Fruit fly (Drosophila melanogaster): ENCODE measurements around the gene amd.

Gene amd

dm6 chr2L:19144115-19144514 lies 34.2 kb downstream of the amd start:
- no peak for TF ChIP-seq Hnf4 (GFP tag; optimal IDR thresholded peaks at IDR 0.05)
- peak; percentile 6 for TF ChIP-seq pan (optimal IDR thresholded peaks at IDR 0.05)
- TF ChIP-seq psq (GFP tag; optimal IDR thresholded peaks at IDR 0.05) = peak; percentile 64
- TF ChIP-seq dl (GFP tag; optimal IDR thresholded peaks at IDR 0.05; ENCODE audit: insufficient read depth in 1 of 2, partially characterized antibody in 2 of 2) = no peak
- TF ChIP-seq jim (GFP tag; optimal IDR thresholded peaks at IDR 0.05) = no peak

dm6 chr2L:19146047-19146446 lies 36.1 kb downstream of the amd start:
- TF ChIP-seq Vsx2 (GFP tag; optimal IDR thresholded peaks at IDR 0.05; ENCODE audit: partially characterized antibody) = no peak
- no peak for TF ChIP-seq tai (GFP tag; optimal IDR thresholded peaks at IDR 0.05)
- peak; percentile 21 for TF ChIP-seq fru (GFP tag; optimal IDR thresholded peaks at IDR 0.05)
- TF ChIP-seq brk (GFP tag; optimal IDR thresholded peaks at IDR 0.05) = no peak
- no peak for TF ChIP-seq GATAd (GFP tag; optimal IDR thresholded peaks at IDR 0.05)
- TF ChIP-seq CrebA (GFP tag; optimal IDR thresholded peaks at IDR 0.05; ENCODE audit: borderline replicate concordance) = no peak
- no peak for TF ChIP-seq Mio (GFP tag; optimal IDR thresholded peaks at IDR 0.05)
- no peak for TF ChIP-seq rgr (GFP tag; optimal IDR thresholded peaks at IDR 0.05)
- TF ChIP-seq ey (GFP tag; optimal IDR thresholded peaks at IDR 0.05) = no peak
- peak; percentile 22 for TF ChIP-seq h (GFP tag; optimal IDR thresholded peaks at IDR 0.05)
- no peak for TF ChIP-seq dsf (GFP tag; optimal IDR thresholded peaks at IDR 0.05; ENCODE audit: borderline replicate concordance)
- TF ChIP-seq Hr78 (GFP tag; optimal IDR thresholded peaks at IDR 0.05) = no peak
- peak; percentile 33 for TF ChIP-seq woc (GFP tag; optimal IDR thresholded peaks at IDR 0.05)
- TF ChIP-seq dmrt93B (GFP tag; optimal IDR thresholded peaks at IDR 0.05) = no peak
- peak; percentile 13 for TF ChIP-seq psq (GFP tag; optimal IDR thresholded peaks at IDR 0.05)
- no peak for TF ChIP-seq usp (GFP tag; optimal IDR thresholded peaks at IDR 0.05)
- no peak for TF ChIP-seq pan (optimal IDR thresholded peaks at IDR 0.05)

dm6 chr2L:19146645-19147044 lies 36.7 kb downstream of the amd start:
- TF ChIP-seq CG32264 (GFP tag; optimal IDR thresholded peaks at IDR 0.05) (no peak), psq (GFP tag; optimal IDR thresholded peaks at IDR 0.05) (no peak), brk (GFP tag; optimal IDR thresholded peaks at IDR 0.05) (no peak), pan (optimal IDR thresholded peaks at IDR 0.05) (no peak), ey (GFP tag; optimal IDR thresholded peaks at IDR 0.05) (no peak), jim (GFP tag; optimal IDR thresholded peaks at IDR 0.05) (no peak), dsf (GFP tag; optimal IDR thresholded peaks at IDR 0.05; ENCODE audit: borderline replicate concordance) (no peak), CrebA (GFP tag; optimal IDR thresholded peaks at IDR 0.05; ENCODE audit: borderline replicate concordance) (no peak), Mio (GFP tag; optimal IDR thresholded peaks at IDR 0.05) (no peak), Dif (GFP tag; optimal IDR thresholded peaks at IDR 0.05; ENCODE audit: partially characterized antibody) (no peak), Myc (optimal IDR thresholded peaks at IDR 0.05) (no peak), GATAd (GFP tag; optimal IDR thresholded peaks at IDR 0.05) (no peak), sage (GFP tag; optimal IDR thresholded peaks at IDR 0.05) (no peak), OdsH (GFP tag; optimal IDR thresholded peaks at IDR 0.05) (no peak)

dm6 chr2L:19154893-19155389 lies 45.0 kb downstream of the amd start:
- TF ChIP-seq jim (GFP tag; optimal IDR thresholded peaks at IDR 0.05) = peak; percentile 6
- TF ChIP-seq h (GFP tag; optimal IDR thresholded peaks at IDR 0.05) = peak; percentile 43
- TF ChIP-seq dl (GFP tag; optimal IDR thresholded peaks at IDR 0.05; ENCODE audit: insufficient read depth in 1 of 2, partially characterized antibody in 2 of 2) = peak in 1 of 2 experiments; percentile 12
- TF ChIP-seq Dif (GFP tag; optimal IDR thresholded peaks at IDR 0.05; ENCODE audit: partially characterized antibody) = no peak
- TF ChIP-seq Dfd (GFP tag; optimal IDR thresholded peaks at IDR 0.05) = no peak
- TF ChIP-seq psq (GFP tag; optimal IDR thresholded peaks at IDR 0.05) = peak; percentile 26
- peak; percentile 40 for TF ChIP-seq woc (GFP tag; optimal IDR thresholded peaks at IDR 0.05)
- TF ChIP-seq Hr83 (GFP tag; optimal IDR thresholded peaks at IDR 0.05; ENCODE audit: poor library complexity, severe bottlenecking) = peak; percentile 50
- no peak for TF ChIP-seq Rel (GFP tag; optimal IDR thresholded peaks at IDR 0.05)
- TF ChIP-seq Rel (tag; optimal IDR thresholded peaks at IDR 0.05) = peak; percentile 66

dm6 chr2L:19155937-19156736 lies 46.2 kb downstream of the amd start:
- TF ChIP-seq foxo (GFP tag; optimal IDR thresholded peaks at IDR 0.05) (peak in 1 of 2 experiments; percentile 8), Abd-B (GFP tag; optimal IDR thresholded peaks at IDR 0.05) (no peak), woc (GFP tag; optimal IDR thresholded peaks at IDR 0.05) (peak; percentile 33), psq (GFP tag; optimal IDR thresholded peaks at IDR 0.05) (no peak), fru (GFP tag; optimal IDR thresholded peaks at IDR 0.05) (peak; percentile 4), h (GFP tag; optimal IDR thresholded peaks at IDR 0.05) (peak; percentile 67)
